Fruit fly (Drosophila melanogaster) whole organism, embryonic: ENCODE data around the gene glob1.

ENCODE experiments used
- BtbVII ChIP-seq: fragments of 200-800 bp; sonication (Bioruptor generic); optimal IDR thresholded peaks from 3 replicates; lab custom pipeline; 2017; ENCODE audit warnings: missing biosample characterization, mild to moderate bottlenecking, missing genetic modification characterization
- Bteb2 ChIP-seq: fragments of 200-800 bp; sonication (Bioruptor generic); optimal IDR thresholded peaks from 2 replicates; lab custom pipeline; 2016; ENCODE audit warnings: missing biosample characterization, missing genetic modification characterization
- CG11504 ChIP-seq: fragments of 200-800 bp; sonication (Bioruptor generic); optimal IDR thresholded peaks from 3 replicates; lab custom pipeline; 2019; ENCODE audit warnings: missing biosample characterization, mild to moderate bottlenecking, missing genetic modification characterization, moderate library complexity
- CG12769 ChIP-seq: fragments of 200-800 bp; sonication (Bioruptor generic); optimal IDR thresholded peaks from 2 replicates; lab custom pipeline; 2019; ENCODE audit warnings: missing biosample characterization, mild to moderate bottlenecking, missing genetic modification characterization, moderate library complexity
- CG14965 ChIP-seq: fragments of 200-800 bp; sonication (Bioruptor generic); optimal IDR thresholded peaks from 2 replicates; lab custom pipeline; 2016; ENCODE audit warnings: missing biosample characterization, missing genetic modification characterization, borderline replicate concordance
- CG1602 ChIP-seq: fragments of 200-800 bp; sonication (Bioruptor generic); optimal IDR thresholded peaks from 3 replicates; lab custom pipeline; 2016; ENCODE audit warnings: missing biosample characterization, missing genetic modification characterization
- CG17612 ChIP-seq: fragments of 200-800 bp; sonication (Bioruptor generic); IDR thresholded peaks from 2 replicates; pipeline ENCODE4 v1.3.6; 2022; ENCODE audit warnings: missing biosample characterization, missing genetic modification characterization
- CG1792 ChIP-seq: fragments of 200-800 bp; sonication (Bioruptor generic); optimal IDR thresholded peaks from 2 replicates; lab custom pipeline; 2016; ENCODE audit warnings: missing biosample characterization, missing genetic modification characterization
- CG3065 ChIP-seq: fragments of 200-800 bp; sonication (Bioruptor generic); optimal IDR thresholded peaks from 2 replicates; lab custom pipeline; 2016; ENCODE audit warnings: missing biosample characterization, missing genetic modification characterization
- CG3847 ChIP-seq: fragments of 200-800 bp; sonication (Bioruptor generic); IDR thresholded peaks from 2 replicates; pipeline ENCODE4 v1.3.6; 2022; ENCODE audit warnings: missing biosample characterization, missing genetic modification characterization
- CG4404 ChIP-seq: fragments of 200-800 bp; sonication (Bioruptor generic); IDR thresholded peaks from 2 replicates; pipeline ENCODE4 v1.3.6; 2022; ENCODE audit warnings: missing biosample characterization, missing genetic modification characterization
- CG4730 ChIP-seq: fragments of 200-800 bp; sonication (Bioruptor generic); IDR thresholded peaks from 2 replicates; pipeline ENCODE4 v1.3.6; 2022; ENCODE audit warnings: missing biosample characterization, missing genetic modification characterization
- CG6765 ChIP-seq: fragments of 200-800 bp; sonication (Bioruptor generic); optimal IDR thresholded peaks from 3 replicates; lab custom pipeline; 2017; ENCODE audit warnings: missing biosample characterization, mild to moderate bottlenecking, missing genetic modification characterization
- CG6791 ChIP-seq: fragments of 200-800 bp; sonication (Bioruptor generic); IDR thresholded peaks from 3 replicates; pipeline ENCODE4 v1.3.6; 2022; ENCODE audit warnings: missing biosample characterization, missing genetic modification characterization; ENCODE audit not compliant: partially characterized antibody
- CG7357 ChIP-seq: fragments of 200-800 bp; sonication (Bioruptor generic); IDR thresholded peaks from 3 replicates; pipeline ENCODE4 v1.3.6; 2022; ENCODE audit warnings: missing biosample characterization, missing genetic modification characterization
- CG7839 ChIP-seq: fragments of 200-800 bp; sonication (Bioruptor generic); optimal IDR thresholded peaks from 3 replicates; lab custom pipeline; 2018; ENCODE audit warnings: missing biosample characterization, mild to moderate bottlenecking, missing genetic modification characterization, moderate library complexity
- CG8765 ChIP-seq: fragments of 200-800 bp; sonication (Bioruptor generic); IDR thresholded peaks from 2 replicates; pipeline ENCODE4 v1.3.6; 2022; ENCODE audit warnings: missing biosample characterization, missing genetic modification characterization
- CG9437 ChIP-seq: fragments of 200-800 bp; sonication (Bioruptor generic); optimal IDR thresholded peaks from 2 replicates; lab custom pipeline; 2018; ENCODE audit warnings: missing biosample characterization, mild to moderate bottlenecking, missing genetic modification characterization
- CrebB ChIP-seq: fragments of 200-800 bp; sonication (Bioruptor generic); optimal IDR thresholded peaks from 3 replicates; lab custom pipeline; 2018; ENCODE audit warnings: missing biosample characterization, mild to moderate bottlenecking, missing genetic modification characterization
- Doc2 ChIP-seq: fragments of 200-800 bp; sonication (Bioruptor generic); IDR thresholded peaks from 2 replicates; pipeline ENCODE4 v1.3.6; 2022; ENCODE audit warnings: missing biosample characterization, missing genetic modification characterization
- Dp ChIP-seq: fragments of 200-800 bp; sonication (Bioruptor generic); optimal IDR thresholded peaks from 2 replicates; lab custom pipeline; 2018; ENCODE audit warnings: missing biosample characterization, mild to moderate bottlenecking, missing genetic modification characterization, moderate library complexity
- HLHmδ ChIP-seq: fragments of 200-800 bp; sonication (Bioruptor generic); optimal IDR thresholded peaks from 2 replicates; lab custom pipeline; 2018; ENCODE audit warnings: missing biosample characterization, mild to moderate bottlenecking, missing genetic modification characterization, moderate library complexity
- Hand ChIP-seq: fragments of 200-800 bp; sonication (Bioruptor generic); optimal IDR thresholded peaks from 2 replicates; lab custom pipeline; 2017; ENCODE audit warnings: mild to moderate bottlenecking, missing biosample characterization, missing genetic modification reagents, missing genetic modification characterization
- MBD-R2 ChIP-seq: fragments of 200-800 bp; sonication (Bioruptor generic); IDR thresholded peaks from 2 replicates; pipeline ENCODE4 v1.3.6; 2022; ENCODE audit warnings: missing biosample characterization, missing genetic modification characterization
- NFAT ChIP-seq: fragments of 200-800 bp; sonication (Bioruptor generic); IDR thresholded peaks from 2 replicates; pipeline ENCODE4 v1.3.6; 2022; ENCODE audit warnings: missing biosample characterization, missing genetic modification characterization
- Six4 ChIP-seq: fragments of 200-800 bp; sonication (Bioruptor generic); optimal IDR thresholded peaks from 2 replicates; lab custom pipeline; 2016; ENCODE audit warnings: missing biosample characterization, missing genetic modification characterization
- Usf ChIP-seq: fragments of 200-800 bp; sonication (Bioruptor generic); optimal IDR thresholded peaks from 2 replicates; lab custom pipeline; 2017; ENCODE audit warnings: missing genotype, missing biosample characterization, missing genetic modification characterization
- ara ChIP-seq: fragments of 200-800 bp; sonication (Bioruptor generic); IDR thresholded peaks from 2 replicates; pipeline ENCODE4 v1.3.6; 2022; ENCODE audit warnings: missing biosample characterization, missing genetic modification characterization
- cad ChIP-seq: fragments of >200 bp; optimal IDR thresholded peaks from 2 replicates; lab custom pipeline; 2017; ENCODE audit warnings: missing biosample characterization, missing genetic modification characterization
- dm ChIP-seq: fragments of 200-800 bp; sonication (Bioruptor generic); optimal IDR thresholded peaks from 3 replicates; lab custom pipeline; 2016; ENCODE audit warnings: missing biosample characterization, missing genetic modification characterization
- dmrt99B ChIP-seq: fragments of 200-800 bp; sonication (Bioruptor generic); optimal IDR thresholded peaks from 2 replicates; lab custom pipeline; 2018; ENCODE audit warnings: missing biosample characterization, mild to moderate bottlenecking, missing genetic modification characterization, moderate library complexity
- dysf ChIP-seq: fragments of 200-800 bp; sonication (Bioruptor generic); IDR thresholded peaks from 3 replicates; pipeline ENCODE4 v1.3.6; 2022; ENCODE audit warnings: missing biosample characterization, missing genetic modification characterization
- fd96Cb ChIP-seq: fragments of 200-800 bp; sonication (Bioruptor generic); optimal IDR thresholded peaks from 2 replicates; lab custom pipeline; 2018; ENCODE audit warnings: missing biosample characterization, mild to moderate bottlenecking, missing genetic modification characterization, moderate library complexity
- ftz-f1 ChIP-seq: fragments of 200-800 bp; sonication (Bioruptor generic); optimal IDR thresholded peaks from 2 replicates; lab custom pipeline; 2016; ENCODE audit warnings: missing biosample characterization, missing genetic modification characterization
- ham ChIP-seq: fragments of 200-800 bp; sonication (Bioruptor generic); IDR thresholded peaks from 2 replicates; pipeline ENCODE4 v1.3.6; 2022; ENCODE audit warnings: missing biosample characterization, missing genetic modification characterization
- hb ChIP-seq: fragments of 200-800 bp; sonication (Bioruptor generic); IDR thresholded peaks from 3 replicates; pipeline ENCODE4 v1.3.6; 2022; ENCODE audit warnings: missing biosample characterization, missing genetic modification characterization; ENCODE audit not compliant: partially characterized antibody
- ind ChIP-seq: fragments of 200-800 bp; sonication (Bioruptor generic); optimal IDR thresholded peaks from 3 replicates; lab custom pipeline; 2016; ENCODE audit warnings: missing biosample characterization, missing genetic modification characterization
- nerfin-1 ChIP-seq: fragments of 200-800 bp; sonication (Bioruptor generic); optimal IDR thresholded peaks from 3 replicates; lab custom pipeline; 2019; ENCODE audit warnings: missing biosample characterization, mild to moderate bottlenecking, missing genetic modification characterization, moderate library complexity
- nmo ChIP-seq: fragments of 200-800 bp; sonication (Bioruptor generic); optimal IDR thresholded peaks from 2 replicates; lab custom pipeline; 2018; ENCODE audit warnings: missing biosample characterization, mild to moderate bottlenecking, missing genetic modification characterization, moderate library complexity
- nom ChIP-seq: fragments of 200-800 bp; sonication (Bioruptor generic); optimal IDR thresholded peaks from 2 replicates; lab custom pipeline; 2017; ENCODE audit warnings: missing biosample characterization, missing genetic modification characterization, mild to moderate bottlenecking, moderate library complexity, missing genetic modification reagents
- org-1 ChIP-seq: fragments of 200-800 bp; sonication (Bioruptor generic); optimal IDR thresholded peaks from 2 replicates; lab custom pipeline; 2017; ENCODE audit warnings: missing biosample characterization, missing genetic modification characterization
- sens ChIP-seq: fragments of 200-800 bp; sonication (Bioruptor generic); peaks from one replicate; lab custom pipeline; 2016; ENCODE audit warnings: missing biosample characterization, missing genetic modification characterization
- shn ChIP-seq: fragments of 200-800 bp; sonication (Bioruptor generic); optimal IDR thresholded peaks from 3 replicates; lab custom pipeline; 2016; ENCODE audit warnings: missing biosample characterization, missing genetic modification characterization
- slou ChIP-seq: fragments of 200-800 bp; sonication (Bioruptor generic); optimal IDR thresholded peaks from 3 replicates; lab custom pipeline; 2016; ENCODE audit warnings: missing biosample characterization, missing genetic modification characterization
- sr ChIP-seq: fragments of 200-800 bp; sonication (Bioruptor generic); IDR thresholded peaks from 3 replicates; pipeline ENCODE4 v1.3.6; 2022; ENCODE audit warnings: missing biosample characterization, missing genetic modification characterization
- sug ChIP-seq: fragments of 200-800 bp; optimal IDR thresholded peaks from 2 replicates; lab custom pipeline; 2019; ENCODE audit warnings: missing biosample characterization, mild to moderate bottlenecking, missing genetic modification characterization, moderate library complexity
- twi ChIP-seq: fragments of 200-800 bp; optimal IDR thresholded peaks from 2 replicates; lab custom pipeline; 2019; ENCODE audit warnings: missing biosample characterization, mild to moderate bottlenecking, missing genetic modification characterization, moderate library complexity
- unc-4 ChIP-seq: fragments of 200-800 bp; sonication (Bioruptor generic); IDR thresholded peaks from 2 replicates; pipeline ENCODE4 v1.3.6; 2022; ENCODE audit warnings: missing biosample characterization, missing genetic modification characterization; ENCODE audit not compliant: partially characterized antibody
- vnd ChIP-seq: fragments of 200-800 bp; sonication (Bioruptor generic); IDR thresholded peaks from 3 replicates; pipeline ENCODE4 v1.3.6; 2022; ENCODE audit warnings: missing biosample characterization, missing genetic modification characterization; ENCODE audit not compliant: partially characterized antibody
- wor ChIP-seq: fragments of 200-800 bp; sonication (Bioruptor generic); IDR thresholded peaks from 2 replicates; pipeline ENCODE4 v1.3.6; 2022; ENCODE audit warnings: missing biosample characterization, missing genetic modification characterization
- zen2 ChIP-seq: fragments of 200-800 bp; sonication (Bioruptor generic); IDR thresholded peaks from 3 replicates; pipeline ENCODE4 v1.3.6; 2022; ENCODE audit warnings: missing biosample characterization, missing genetic modification characterization; ENCODE audit not compliant: partially characterized antibody

Gene glob1

dm6 chr3R:15933609-15934232 lies 29.3 kb upstream of the glob1 start, which contains the start of the genes CG5478 and blp (continued):
- TF ChIP-seq hb (GFP tag; lab: Robert Waterston, UW) (peak; percentile 94), slou (GFP tag; lab: Kevin White, UChicago) (no peak), Hand (GFP tag; lab: Kevin White, UChicago) (no peak), unc-4 (GFP tag; lab: Robert Waterston, UW) (peak; percentile 91), CG3065 (GFP tag; lab: Kevin White, UChicago) (no peak), CG12769 (peak; percentile 19), Doc2 (GFP tag; lab: Robert Waterston, UW) (no peak), CG9437 (GFP tag; lab: Kevin White, UChicago) (no peak), CG14965 (GFP tag; lab: Kevin White, UChicago) (no peak), nerfin-1 (tag; lab: Kevin White, UChicago) (no peak), CG6765 (GFP tag; lab: Kevin White, UChicago) (no peak), CG7839 (tag; lab: Kevin White, UChicago) (no peak), dmrt99B (tag; lab: Kevin White, UChicago) (no peak), fd96Cb (tag; lab: Kevin White, UChicago) (no peak), ham (no peak), sr (no peak), HLHmδ (GFP tag; lab: Kevin White, UChicago) (no peak), dm (GFP tag; lab: Kevin White, UChicago) (peak; percentile 3), MBD-R2 (peak; percentile 79), CG17612 (GFP tag; lab: Robert Waterston, UW) (no peak), CG11504 (tag; lab: Kevin White, UChicago) (no peak), CG4730 (GFP tag; lab: Robert Waterston, UW) (no peak), CG8765 (GFP tag; lab: Robert Waterston, UW) (no peak), nom (GFP tag; lab: Kevin White, UChicago) (no peak), Usf (GFP tag; lab: Kevin White, UChicago) (no peak), cad (no peak), ind (GFP tag; lab: Kevin White, UChicago) (no peak), CG3847 (GFP tag; lab: Robert Waterston, UW) (no peak), CG6791 (GFP tag; lab: Robert Waterston, UW) (peak; percentile 94), Dp (GFP tag; lab: Kevin White, UChicago) (peak; percentile 88), sug (tag; lab: Kevin White, UChicago) (peak; percentile 14), NFAT (GFP tag; lab: Robert Waterston, UW) (no peak), twi (no peak), CG4404 (GFP tag; lab: Robert Waterston, UW) (no peak), CG1602 (GFP tag; lab: Kevin White, UChicago) (no peak), org-1 (no peak), shn (GFP tag; lab: Kevin White, UChicago) (no peak), wor (GFP tag; lab: Robert Waterston, UW) (no peak), ara (GFP tag; lab: Robert Waterston, UW) (no peak), sens (GFP tag; lab: Kevin White, UChicago) (peak; percentile 69), CG7357 (no peak), Bteb2 (GFP tag; lab: Kevin White, UChicago) (no peak), nmo (GFP tag; lab: Kevin White, UChicago) (peak; percentile 30), zen2 (GFP tag; lab: Robert Waterston, UW) (peak; percentile 91), Six4 (GFP tag; lab: Kevin White, UChicago) (no peak), dysf (GFP tag; lab: Robert Waterston, UW) (no peak), CrebB (tag; lab: Kevin White, UChicago) (no peak), BtbVII (GFP tag; lab: Kevin White, UChicago) (no peak), vnd (peak; percentile 81), CG1792 (no peak), ftz-f1 (GFP tag; lab: Kevin White, UChicago) (no peak)
